Worm (Caenorhabditis elegans) whole organism, young adult: ENCODE measurements around the gene fzr-1.

Source experiments
- B0336.3 ChIP-seq: fragments of 200-800 bp; sonication (Bioruptor generic); IDR thresholded peaks from 2 replicates; pipeline ENCODE4 v1.3.6; 2022; ENCODE audit warnings: missing genetic modification characterization, missing compliant biosample characterization
- F55B11.4 ChIP-seq: sonication (generic microtip); optimal IDR thresholded peaks from 2 replicates; lab custom pipeline; 2016; ENCODE audit warnings: missing compliant biosample characterization, missing genetic modification characterization, borderline replicate concordance; ENCODE audit not compliant: insufficient read depth
- F57A8.1 ChIP-seq: fragments of 200-800 bp; sonication (Bioruptor generic); optimal IDR thresholded peaks from 2 replicates; lab custom pipeline; 2018; ENCODE audit warnings: mild to moderate bottlenecking, missing genetic modification characterization, moderate library complexity, missing compliant biosample characterization
- K11D2.4 ChIP-seq: fragments of 200-800 bp; sonication (Bioruptor generic); IDR thresholded peaks from 2 replicates; pipeline ENCODE4 v1.3.6; 2022; ENCODE audit warnings: missing genetic modification reagents, missing genetic modification characterization, missing compliant biosample characterization
- K12H6.12 ChIP-seq: fragments of 200-800 bp; sonication (Bioruptor generic); optimal IDR thresholded peaks from 2 replicates; lab custom pipeline; 2018; ENCODE audit warnings: mild to moderate bottlenecking, missing genetic modification characterization, missing compliant biosample characterization
- T26A5.8 ChIP-seq: sonication (generic microtip); optimal IDR thresholded peaks from 2 replicates; lab custom pipeline; 2016; ENCODE audit warnings: missing genetic modification characterization, missing compliant biosample characterization
- Y53G8AR.9 ChIP-seq: fragments of 200-800 bp; sonication (Bioruptor generic); conservative IDR thresholded peaks from 2 replicates; pipeline ENCODE4 v1.3.6; 2022; ENCODE audit warnings: missing genetic modification reagents, missing genetic modification characterization, missing compliant biosample characterization
- ZK185.1 ChIP-seq: sonication (generic microtip); optimal IDR thresholded peaks from 2 replicates; lab custom pipeline; 2016; ENCODE audit warnings: mild to moderate bottlenecking, missing genetic modification characterization, missing compliant biosample characterization; ENCODE audit not compliant: poor library complexity, severe bottlenecking
- athp-1 ChIP-seq: sonication (generic microtip); optimal IDR thresholded peaks from 2 replicates; lab custom pipeline; 2017; ENCODE audit warnings: mild to moderate bottlenecking, missing genetic modification characterization, missing compliant biosample characterization
- attf-3 ChIP-seq: fragments of 200-800 bp; sonication (Bioruptor generic); conservative IDR thresholded peaks from 2 replicates; pipeline ENCODE4 v1.3.6; 2022; ENCODE audit warnings: missing genetic modification reagents, missing genetic modification characterization, missing compliant biosample characterization
- attf-5 ChIP-seq: fragments of 200-800 bp; sonication (Bioruptor generic); optimal IDR thresholded peaks from 2 replicates; lab custom pipeline; 2018; ENCODE audit warnings: mild to moderate bottlenecking, missing genetic modification characterization, missing compliant biosample characterization
- bed-2 ChIP-seq: fragments of 200-800 bp; sonication (Bioruptor generic); IDR thresholded peaks from 2 replicates; pipeline ENCODE4 v1.3.6; 2022; ENCODE audit warnings: missing genetic modification reagents, missing genetic modification characterization, missing compliant biosample characterization
- cebp-1 ChIP-seq, 2 experiments: fragments of 200-800 bp in 1 of 2; sonication (Bioruptor generic) in 1 of 2; sonication (generic microtip) in 1 of 2; IDR thresholded peaks in 1 of 2; optimal IDR thresholded peaks in 1 of 2; 2 replicates each; pipeline versions ENCODE4 v1.3.6 to Lab custom; 2017 to 2022; ENCODE audit warnings: missing compliant biosample characterization in 2 of 2, missing genetic modification characterization in 2 of 2, mild to moderate bottlenecking in 1 of 2, missing genetic modification reagents in 1 of 2, moderate library complexity in 1 of 2
- ceh-100 ChIP-seq: fragments of 200-800 bp; sonication (Bioruptor generic); IDR thresholded peaks from 2 replicates; pipeline ENCODE4 v1.3.6; 2022; ENCODE audit warnings: missing genetic modification reagents, missing genetic modification characterization, missing compliant biosample characterization
- ceh-27 ChIP-seq: fragments of 200-800 bp; sonication (Bioruptor generic); optimal IDR thresholded peaks from 2 replicates; lab custom pipeline; 2018; ENCODE audit warnings: mild to moderate bottlenecking, missing genetic modification characterization, moderate library complexity, missing compliant biosample characterization
- dox-1 ChIP-seq: fragments of 200-800 bp; sonication (Bioruptor generic); IDR thresholded peaks from 2 replicates; pipeline ENCODE4 v1.3.6; 2022; ENCODE audit warnings: missing genetic modification reagents, missing genetic modification characterization, missing compliant biosample characterization
- dpl-1 ChIP-seq: fragments of 150-350 bp; optimal IDR thresholded peaks from 2 replicates; lab custom pipeline; 2014; ENCODE audit warnings: missing biosample characterization, missing genetic modification reagents, missing genetic modification characterization
- egl-18 ChIP-seq: fragments of 200-800 bp; sonication (Bioruptor generic); IDR thresholded peaks from 2 replicates; pipeline ENCODE4 v1.3.6; 2022; ENCODE audit warnings: missing genetic modification reagents, missing genetic modification characterization, missing compliant biosample characterization
- gei-17 ChIP-seq: fragments of 200-800 bp; sonication (Bioruptor generic); optimal IDR thresholded peaks from 2 replicates; lab custom pipeline; 2018; ENCODE audit warnings: mild to moderate bottlenecking, missing genetic modification characterization, missing compliant biosample characterization
- him-1 ChIP-seq: sonication (generic microtip); optimal IDR thresholded peaks from 2 replicates; lab custom pipeline; 2016; ENCODE audit warnings: missing genotype, missing genetic modification reagents, missing genetic modification characterization, missing compliant biosample characterization
- hmg-1.2 ChIP-seq: fragments of 200-800 bp; sonication (Bioruptor generic); IDR thresholded peaks from 2 replicates; pipeline ENCODE4 v1.3.6; 2022; ENCODE audit warnings: missing genetic modification reagents, missing genetic modification characterization, missing compliant biosample characterization
- hrde-1 ChIP-seq: sonication (generic microtip); optimal IDR thresholded peaks from 2 replicates; lab custom pipeline; 2016; ENCODE audit warnings: missing genetic modification characterization, mild to moderate bottlenecking, missing compliant biosample characterization, moderate library complexity, missing genotype, missing genetic modification reagents, borderline replicate concordance
- hsf-1 ChIP-seq: fragments of 200-800 bp; sonication (Bioruptor generic); IDR thresholded peaks from 2 replicates; pipeline ENCODE4 v1.3.6; 2022; ENCODE audit warnings: missing genetic modification reagents, missing genetic modification characterization, missing compliant biosample characterization
- let-526 ChIP-seq: fragments of 200-800 bp; sonication (Bioruptor generic); IDR thresholded peaks from 2 replicates; pipeline ENCODE4 v1.3.6; 2022; ENCODE audit warnings: missing genetic modification reagents, missing genetic modification characterization, missing compliant biosample characterization
- lin-35 ChIP-seq, 3 experiments: fragments of 150-350 bp in 2 of 3; sonication (generic microtip) in 1 of 3; optimal IDR thresholded peaks; 2 replicates each; lab custom pipeline; 2014 to 2018; ENCODE audit warnings: missing biosample characterization in 3 of 3, missing genetic modification characterization in 3 of 3, missing genetic modification reagents in 3 of 3
- lir-1 ChIP-seq: fragments of 200-800 bp; sonication (Bioruptor generic); conservative IDR thresholded peaks from 2 replicates; pipeline ENCODE4 v1.3.6; 2022; ENCODE audit warnings: missing genetic modification reagents, missing genetic modification characterization, missing compliant biosample characterization
- madf-10 ChIP-seq: sonication (generic microtip); optimal IDR thresholded peaks from 2 replicates; lab custom pipeline; 2016; ENCODE audit warnings: mild to moderate bottlenecking, missing genetic modification characterization, missing compliant biosample characterization
- madf-3 ChIP-seq: fragments of 200-800 bp; sonication (Bioruptor generic); IDR thresholded peaks from 2 replicates; pipeline ENCODE4 v1.3.6; 2022; ENCODE audit warnings: missing genetic modification reagents, missing genetic modification characterization, missing compliant biosample characterization
- madf-6 ChIP-seq: fragments of 200-800 bp; sonication (Bioruptor generic); IDR thresholded peaks from 2 replicates; pipeline ENCODE4 v1.3.6; 2022; ENCODE audit warnings: missing genetic modification reagents, missing genetic modification characterization, missing compliant biosample characterization
- mes-4 ChIP-seq: sonication (generic microtip); optimal IDR thresholded peaks from 2 replicates; lab custom pipeline; 2016; ENCODE audit warnings: missing genotype, missing genetic modification characterization, missing compliant biosample characterization
- nfyb-1 ChIP-seq: fragments of 200-800 bp; sonication (Bioruptor generic); IDR thresholded peaks from 2 replicates; pipeline ENCODE4 v1.3.6; 2022; ENCODE audit warnings: missing genetic modification reagents, missing genetic modification characterization, missing compliant biosample characterization
- nhr-80 ChIP-seq: sonication (generic microtip); optimal IDR thresholded peaks from 2 replicates; lab custom pipeline; 2016; ENCODE audit warnings: missing genetic modification characterization, missing compliant biosample characterization
- pbrm-1 ChIP-seq: fragments of 200-800 bp; sonication (Bioruptor generic); IDR thresholded peaks from 2 replicates; pipeline ENCODE4 v1.3.6; 2022; ENCODE audit warnings: missing genetic modification reagents, missing genetic modification characterization, missing compliant biosample characterization
- repo-1 ChIP-seq: sonication (generic microtip); optimal IDR thresholded peaks from 2 replicates; lab custom pipeline; 2017; ENCODE audit warnings: mild to moderate bottlenecking, missing genetic modification characterization, missing compliant biosample characterization
- tbx-9 ChIP-seq: sonication (generic microtip); optimal IDR thresholded peaks from 2 replicates; lab custom pipeline; 2016; ENCODE audit warnings: borderline replicate concordance, missing genetic modification characterization, inconsistent platforms, missing compliant biosample characterization
- tlf-1 ChIP-seq: fragments of 200-800 bp; sonication (Bioruptor generic); optimal IDR thresholded peaks from 2 replicates; lab custom pipeline; 2018; ENCODE audit warnings: mild to moderate bottlenecking, missing genetic modification characterization, missing compliant biosample characterization
- zfh-2 ChIP-seq: fragments of 200-800 bp; sonication (Bioruptor generic); conservative IDR thresholded peaks from 2 replicates; pipeline ENCODE4 v1.3.6; 2022; ENCODE audit warnings: missing genetic modification reagents, missing genetic modification characterization, missing compliant biosample characterization

The fzr-1 gene

DNA sequence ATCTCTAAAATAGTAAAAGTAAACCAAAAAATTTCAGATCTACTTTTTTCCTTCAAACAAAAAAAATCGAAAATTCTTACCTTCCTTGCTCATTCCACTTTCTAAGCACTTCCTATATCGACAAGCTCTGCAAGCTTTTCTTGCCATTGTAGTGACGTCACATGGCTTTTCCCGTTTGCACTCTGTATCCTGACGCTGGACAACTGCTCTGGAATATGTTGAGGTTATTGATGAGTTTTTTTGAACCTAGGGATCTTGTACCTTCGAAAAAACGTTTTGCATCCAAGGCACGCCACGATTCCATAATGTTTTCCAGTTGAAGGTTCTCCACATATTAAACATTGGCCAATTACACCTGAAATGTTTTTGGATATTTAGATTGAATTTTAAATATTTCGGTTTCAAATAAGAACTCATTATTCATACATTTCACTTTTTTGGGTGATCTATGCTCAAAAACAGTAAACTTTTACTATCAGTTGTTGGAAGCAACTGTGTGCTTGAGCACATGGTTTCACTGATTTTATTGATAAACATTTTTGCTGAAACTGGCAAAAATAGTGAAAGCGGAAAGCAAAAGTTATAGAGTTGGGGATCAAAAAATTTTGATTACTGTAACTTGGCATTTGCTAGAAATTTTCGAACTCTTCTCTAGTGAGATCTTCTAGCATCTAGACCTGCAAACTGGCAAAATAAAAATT, 44.1 kb downstream of the fzr-1 start:
- TF ChIP-seq ceh-27 (GFP tag; lab: Kevin White, UChicago) (no peak), T26A5.8 (tag; lab: Kevin White, UChicago) (no peak), dox-1 (GFP tag; lab: Robert Waterston, UW) (no peak), nhr-80 (tag; lab: Kevin White, UChicago) (peak; percentile 34), gei-17 (GFP tag; lab: Kevin White, UChicago) (no peak), let-526 (GFP tag; lab: Robert Waterston, UW) (no peak)

DNA sequence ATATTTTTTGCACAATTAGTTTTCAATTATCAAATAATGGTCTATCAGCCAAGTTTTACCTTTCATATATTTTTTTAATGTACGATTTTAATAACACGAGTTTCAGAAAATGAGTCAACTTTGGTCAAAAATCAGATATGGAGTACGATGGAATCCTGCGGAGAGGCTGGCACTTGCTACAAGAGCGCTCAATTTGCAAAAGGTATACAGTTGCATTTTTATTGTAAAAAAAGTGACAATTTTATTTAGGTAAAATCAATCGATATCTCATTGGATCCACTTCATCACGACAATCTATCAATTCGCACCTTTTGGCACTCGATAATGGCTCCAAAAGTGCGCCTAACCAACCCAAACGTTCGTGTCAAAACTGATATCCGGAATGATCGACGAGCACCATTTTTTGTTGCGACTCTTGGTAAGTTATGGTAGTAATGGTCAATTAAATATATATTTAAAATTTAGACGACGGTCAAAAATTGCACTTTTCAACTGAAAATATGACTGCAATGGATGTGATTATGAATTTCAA, 46.7 kb downstream of the fzr-1 start, which contains the start of gene mrpl-53:
TSS of gene mrpl-53 (plus strand) at position 107 of the 532 bp plus-strand sequence.
- TF ChIP-seq tbx-9: no peak
- TF ChIP-seq egl-18 (GFP tag; lab: Robert Waterston, UW): no peak
- TF ChIP-seq Y53G8AR.9 (GFP tag; lab: Robert Waterston, UW): no peak
- no peak for TF ChIP-seq lir-1
- TF ChIP-seq F57A8.1: no peak
- TF ChIP-seq attf-5 (GFP tag; lab: Kevin White, UChicago): no peak
- no peak for TF ChIP-seq let-526 (GFP tag; lab: Robert Waterston, UW)
- TF ChIP-seq zfh-2: no peak
- TF ChIP-seq K11D2.4 (GFP tag; lab: Robert Waterston, UW): 0 out of 2 replicates have a peak, but pooled peaks have one; percentile 27
- peak; percentile 71; the same call in 1 of the 2 replicates for TF ChIP-seq nfyb-1 (GFP tag; lab: Robert Waterston, UW)
- no peak; the same call in 1 of the 2 replicates for TF ChIP-seq cebp-1 (GFP tag; IDR thresholded peaks at IDR 0.05; lab: Robert Waterston, UW)
- peak; percentile 19 for TF ChIP-seq cebp-1 (tag; optimal IDR thresholded peaks at IDR 0.05; lab: Kevin White, UChicago)
- peak; percentile 15 for TF ChIP-seq ZK185.1 (tag; lab: Kevin White, UChicago)
- 0 out of 2 replicates have a peak, but pooled peaks have one; percentile 9 for TF ChIP-seq attf-3 (GFP tag; lab: Robert Waterston, UW)
- peak in 1 of 3 experiments; percentile 44 for TF ChIP-seq lin-35 (GFP tag; optimal IDR thresholded peaks at IDR 0.05; lab: Kevin White, UChicago)
- TF ChIP-seq bed-2 (GFP tag; lab: Robert Waterston, UW): no peak
- TF ChIP-seq him-1 (tag; lab: Kevin White, UChicago): no peak
- TF ChIP-seq F55B11.4 (tag; lab: Kevin White, UChicago): no peak
- no peak for TF ChIP-seq dpl-1 (GFP tag; lab: Kevin White, UChicago)
- TF ChIP-seq hrde-1 (tag; lab: Kevin White, UChicago): no peak
- TF ChIP-seq gei-17 (GFP tag; lab: Kevin White, UChicago): no peak
- TF ChIP-seq athp-1 (tag; lab: Kevin White, UChicago): peak; percentile 6
- no peak for TF ChIP-seq pbrm-1 (GFP tag; lab: Robert Waterston, UW)
- TF ChIP-seq B0336.3 (GFP tag; lab: Robert Waterston, UW): no peak
- no peak for TF ChIP-seq mes-4 (tag; lab: Kevin White, UChicago)
- 0 out of 2 replicates have a peak, but pooled peaks have one; percentile 29 for TF ChIP-seq madf-3 (GFP tag; lab: Robert Waterston, UW)
- no peak for TF ChIP-seq K12H6.12
- no peak for TF ChIP-seq ceh-100 (GFP tag; lab: Robert Waterston, UW)
- TF ChIP-seq repo-1 (tag; lab: Kevin White, UChicago): peak; percentile 55
- no peak for TF ChIP-seq tlf-1 (GFP tag; lab: Kevin White, UChicago)
- TF ChIP-seq hmg-1.2: no peak
- no peak; the same call in 1 of the 2 replicates for TF ChIP-seq hsf-1 (GFP tag; lab: Robert Waterston, UW)
- TF ChIP-seq madf-6 (GFP tag; lab: Robert Waterston, UW): 0 out of 2 replicates have a peak, but pooled peaks have one; percentile 43
- no peak for TF ChIP-seq madf-10
- TF ChIP-seq, all 124 proteins: peak for 10
